Fruit fly (Drosophila melanogaster): Measurements from ENCODE around the gene ome.

ome gene

DNA sequence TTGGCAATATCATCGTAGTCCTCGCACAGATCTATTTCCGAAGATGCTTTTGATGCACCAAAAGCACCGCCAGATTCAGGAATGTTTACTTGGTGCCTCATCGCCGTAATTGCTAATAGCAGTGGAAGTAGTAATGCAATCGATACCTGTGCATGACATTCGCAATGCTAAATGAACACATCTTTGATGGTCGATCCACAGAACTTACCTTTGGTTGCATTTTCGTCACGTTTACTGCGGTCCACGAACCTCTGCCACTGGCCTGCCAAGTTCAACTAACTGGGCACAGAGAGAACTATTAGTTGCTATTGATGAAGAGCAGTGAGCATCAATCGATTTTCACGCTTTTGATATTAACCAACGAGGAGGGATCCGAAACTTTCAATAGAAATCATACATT is 28.9 kb downstream of the ome start, which contains the start of gene CG17177:
Gene CG17177, minus strand, starts transcription at position 101 of the 400 bp plus-strand sequence.
- TF ChIP-seq Ets98B (GFP tag; IDR thresholded peaks at IDR 0.05) (no peak), Pif1B (GFP tag; optimal IDR thresholded peaks at IDR 0.05) (no peak), CG34367 (tag; optimal IDR thresholded peaks at IDR 0.05) (no peak), EcR (GFP tag; optimal IDR thresholded peaks at IDR 0.05) (no peak), CG14655 (GFP tag; optimal IDR thresholded peaks at IDR 0.05) (no peak), CG15710 (tag; optimal IDR thresholded peaks at IDR 0.05) (no peak), CG12605 (GFP tag; IDR thresholded peaks at IDR 0.05) (no peak), CG13204 (GFP tag; optimal IDR thresholded peaks at IDR 0.05) (no peak), CG8159 (tag; optimal IDR thresholded peaks at IDR 0.05) (no peak)

DNA sequence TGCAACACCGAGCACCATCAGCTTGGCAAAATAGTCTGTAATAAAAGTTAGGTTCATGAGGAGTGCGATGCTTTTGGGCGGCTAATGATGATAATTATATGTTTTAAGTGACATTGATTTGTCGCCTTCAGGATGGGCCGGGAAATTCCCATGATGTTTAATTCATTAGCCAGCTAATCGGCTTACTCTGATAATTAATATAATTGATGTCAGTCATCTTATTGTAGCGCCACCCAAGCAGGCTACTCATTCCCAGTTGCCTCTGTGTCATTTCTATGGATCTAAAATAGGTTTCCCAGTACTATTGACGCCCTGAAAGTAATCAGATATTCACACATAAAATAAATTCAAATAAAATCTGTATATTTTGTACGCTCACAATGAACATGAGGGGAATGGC is 32.5 kb downstream of the ome start, which contains the start of gene CG13476:
Gene CG13476, plus strand, starts transcription at position 301 of the 400 bp plus-strand sequence.
- no peak for TF ChIP-seq EcR (GFP tag; optimal IDR thresholded peaks at IDR 0.05)
- no peak for TF ChIP-seq CG14655 (GFP tag; optimal IDR thresholded peaks at IDR 0.05)
- no peak for TF ChIP-seq Pif1B (GFP tag; optimal IDR thresholded peaks at IDR 0.05)

DNA sequence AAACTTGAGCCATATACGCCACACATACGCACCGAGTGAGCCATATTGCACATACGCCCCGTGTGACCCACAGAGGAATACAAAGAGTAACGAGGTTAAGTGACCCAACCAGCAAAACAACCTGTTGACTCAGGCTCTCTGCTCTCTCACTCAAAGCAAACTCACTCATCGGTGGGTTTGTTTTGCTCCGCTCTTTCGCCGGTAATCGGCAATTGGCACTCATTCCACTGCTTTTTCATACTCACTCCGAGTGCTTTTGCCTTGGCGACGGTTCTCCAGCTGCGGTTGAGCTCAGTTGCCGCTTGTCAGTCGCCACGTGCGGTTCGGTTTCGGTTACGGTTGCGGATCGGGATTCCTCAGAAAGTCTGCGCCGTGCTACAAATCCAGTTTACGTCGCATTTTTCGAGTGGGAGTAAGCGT is 33.8 kb downstream of the ome start:
- TF ChIP-seq CG13204 (GFP tag; optimal IDR thresholded peaks at IDR 0.05) = no peak
- no peak for TF ChIP-seq gl (tag; optimal IDR thresholded peaks at IDR 0.05)
- TF ChIP-seq Pif1B (GFP tag; optimal IDR thresholded peaks at IDR 0.05) = peak; percentile 41
- TF ChIP-seq Snoo (tag; optimal IDR thresholded peaks at IDR 0.05) = no peak
- no peak for TF ChIP-seq CG8301 (tag; optimal IDR thresholded peaks at IDR 0.05)
- no peak for TF ChIP-seq D1 (tag; optimal IDR thresholded peaks at IDR 0.05)
- TF ChIP-seq Ets98B (GFP tag; IDR thresholded peaks at IDR 0.05) = no peak
- TF ChIP-seq fd96Ca (GFP tag; IDR thresholded peaks at IDR 0.05) = no peak
- TF ChIP-seq CG12605 (GFP tag; IDR thresholded peaks at IDR 0.05) = peak; percentile 94
- TF ChIP-seq CG9948 (tag; optimal IDR thresholded peaks at IDR 0.05) = no peak
- TF ChIP-seq CG17806 (tag; optimal IDR thresholded peaks at IDR 0.05) = no peak
- TF ChIP-seq EcR (GFP tag; optimal IDR thresholded peaks at IDR 0.05) = no peak
- TF ChIP-seq CG4496 (GFP tag; IDR thresholded peaks at IDR 0.05) = no peak
- no peak for TF ChIP-seq CG8159 (tag; optimal IDR thresholded peaks at IDR 0.05)
- no peak for TF ChIP-seq CG14655 (GFP tag; optimal IDR thresholded peaks at IDR 0.05)
- TF ChIP-seq CG32121 (GFP tag; IDR thresholded peaks at IDR 0.05) = no peak
- no peak for TF ChIP-seq CG15710 (tag; optimal IDR thresholded peaks at IDR 0.05)
- peak; percentile 18 for TF ChIP-seq Pif1A (GFP tag; optimal IDR thresholded peaks at IDR 0.05)
- no peak for TF ChIP-seq CG34367 (tag; optimal IDR thresholded peaks at IDR 0.05)

DNA sequence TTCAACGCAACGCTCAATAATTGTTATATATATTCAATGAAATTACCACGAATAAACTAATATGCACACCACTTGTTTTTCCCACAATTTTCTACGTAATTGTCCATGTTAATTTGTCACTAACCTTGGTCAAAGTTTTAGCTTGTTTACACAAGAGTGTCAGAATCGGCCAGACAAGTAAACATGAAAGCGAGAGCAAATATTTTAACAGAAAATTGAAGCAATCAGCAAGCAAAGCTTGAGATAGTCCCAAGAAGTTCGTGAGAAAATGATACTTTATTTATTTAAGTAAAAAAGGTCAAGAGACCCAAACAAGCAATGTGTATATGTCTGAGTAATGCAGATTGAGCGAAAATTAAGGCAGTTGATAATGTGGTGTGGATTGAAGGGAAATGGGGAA is 35.4 kb downstream of the ome start:
- no peak for TF ChIP-seq CG4496 (GFP tag; IDR thresholded peaks at IDR 0.05)
- TF ChIP-seq CG32121 (GFP tag; IDR thresholded peaks at IDR 0.05) = no peak
- no peak for TF ChIP-seq fd96Ca (GFP tag; IDR thresholded peaks at IDR 0.05)
- no peak for TF ChIP-seq CG8159 (tag; optimal IDR thresholded peaks at IDR 0.05)
- peak; percentile 41 for TF ChIP-seq Pif1A (GFP tag; optimal IDR thresholded peaks at IDR 0.05)
- no peak for TF ChIP-seq rn (GFP tag; IDR thresholded peaks at IDR 0.05)
- TF ChIP-seq EcR (GFP tag; optimal IDR thresholded peaks at IDR 0.05) = no peak
- TF ChIP-seq Ets98B (GFP tag; IDR thresholded peaks at IDR 0.05) = no peak
- no peak for TF ChIP-seq CG12605 (GFP tag; IDR thresholded peaks at IDR 0.05)

DNA sequence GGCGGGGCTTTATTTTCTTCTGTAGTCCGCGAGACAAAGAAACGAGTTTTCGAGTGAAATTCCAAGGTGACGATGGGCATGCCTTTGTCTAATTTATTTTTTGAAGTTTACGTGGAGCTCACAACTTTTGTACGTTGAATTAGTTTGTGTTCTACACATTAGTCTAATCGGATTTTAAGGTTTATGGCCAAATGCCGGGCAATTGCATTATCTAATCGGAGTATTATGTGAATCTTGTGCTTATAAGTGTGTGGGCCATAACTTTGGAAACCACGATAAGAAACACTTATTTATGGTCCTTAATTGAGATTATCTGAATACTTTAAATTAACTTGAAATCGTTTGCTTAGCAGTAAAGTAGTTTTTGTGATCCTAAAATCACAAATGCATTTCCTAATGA is 40.2 kb downstream of the ome start:
- TF ChIP-seq Snoo (tag; optimal IDR thresholded peaks at IDR 0.05) (no peak), CG13204 (GFP tag; optimal IDR thresholded peaks at IDR 0.05) (no peak), CG8159 (tag; optimal IDR thresholded peaks at IDR 0.05) (no peak), CG14655 (GFP tag; optimal IDR thresholded peaks at IDR 0.05) (no peak), Ets98B (GFP tag; IDR thresholded peaks at IDR 0.05) (no peak), rn (GFP tag; IDR thresholded peaks at IDR 0.05) (no peak), CG17806 (tag; optimal IDR thresholded peaks at IDR 0.05) (no peak), gl (tag; optimal IDR thresholded peaks at IDR 0.05) (no peak), CG32121 (GFP tag; IDR thresholded peaks at IDR 0.05) (no peak), D1 (tag; optimal IDR thresholded peaks at IDR 0.05) (no peak), CG15710 (tag; optimal IDR thresholded peaks at IDR 0.05) (no peak), fd96Ca (GFP tag; IDR thresholded peaks at IDR 0.05) (no peak), Pif1B (GFP tag; optimal IDR thresholded peaks at IDR 0.05) (no peak), CG4496 (GFP tag; IDR thresholded peaks at IDR 0.05) (no peak), CG34367 (tag; optimal IDR thresholded peaks at IDR 0.05) (no peak), EcR (GFP tag; optimal IDR thresholded peaks at IDR 0.05) (no peak), Pif1A (GFP tag; optimal IDR thresholded peaks at IDR 0.05) (no peak)

DNA sequence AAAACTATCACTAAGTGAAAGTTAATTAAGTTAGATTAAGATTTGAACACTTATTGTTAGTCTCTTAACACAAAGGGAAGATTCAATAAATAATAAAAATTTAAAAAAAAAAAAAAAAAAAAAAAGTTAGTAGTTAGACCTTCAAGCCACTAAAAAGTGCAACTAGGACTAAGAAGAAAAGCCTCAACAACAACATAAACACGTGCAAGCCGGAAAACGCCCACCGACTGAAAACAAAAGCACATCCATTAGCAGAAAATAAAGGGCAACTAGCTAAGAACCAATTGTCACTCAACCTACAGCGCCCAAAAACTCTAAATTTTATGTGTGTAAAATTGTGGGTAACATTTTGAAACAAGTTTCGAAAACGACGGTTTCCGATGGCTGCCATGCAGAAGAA is 55.8 kb downstream of the ome start, which contains the start of gene CG13473:
Gene CG13473, plus strand, starts transcription at position 301 of the 400 bp plus-strand sequence.
- TF ChIP-seq CG14655 (GFP tag; optimal IDR thresholded peaks at IDR 0.05) (no peak), EcR (GFP tag; optimal IDR thresholded peaks at IDR 0.05) (no peak), Pif1B (GFP tag; optimal IDR thresholded peaks at IDR 0.05) (no peak)

DNA sequence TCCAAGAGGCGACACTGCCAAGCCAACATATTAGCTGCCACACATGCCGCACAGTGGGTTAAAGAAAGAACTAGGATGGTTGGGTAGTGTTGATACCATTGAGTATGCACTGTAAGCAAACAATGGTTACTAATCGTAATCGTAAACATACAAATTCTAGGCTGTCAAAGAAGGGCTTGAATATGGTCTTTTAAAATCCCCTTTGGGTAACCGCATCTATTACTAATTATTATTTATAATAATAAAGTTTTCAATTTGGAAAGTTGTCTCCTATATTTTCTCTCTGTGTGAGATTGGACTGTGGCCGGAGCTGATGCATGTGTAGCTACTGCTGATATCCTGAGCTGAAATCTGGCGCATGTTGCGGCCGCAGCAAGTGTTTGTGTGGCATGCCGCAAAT is 59.2 kb downstream of the ome start:
- no peak for TF ChIP-seq CG8301 (tag; optimal IDR thresholded peaks at IDR 0.05)
- TF ChIP-seq fd96Ca (GFP tag; IDR thresholded peaks at IDR 0.05) = peak; percentile 72; the same call in 2 of the 3 replicates
- TF ChIP-seq CG32121 (GFP tag; IDR thresholded peaks at IDR 0.05) = peak; percentile 49; the same call in 1 of the 2 replicates
- TF ChIP-seq Snoo (tag; optimal IDR thresholded peaks at IDR 0.05) = no peak
- no peak for TF ChIP-seq CG13204 (GFP tag; optimal IDR thresholded peaks at IDR 0.05)
- TF ChIP-seq gl (tag; optimal IDR thresholded peaks at IDR 0.05) = no peak
- TF ChIP-seq CG8159 (tag; optimal IDR thresholded peaks at IDR 0.05) = peak; percentile 60
- 0 out of 3 replicates have a peak, but pooled peaks have one; percentile 35 for TF ChIP-seq CG4496 (GFP tag; IDR thresholded peaks at IDR 0.05)
- TF ChIP-seq Ets98B (GFP tag; IDR thresholded peaks at IDR 0.05) = no peak; the same call in 1 of the 2 replicates
- no peak for TF ChIP-seq CG34367 (tag; optimal IDR thresholded peaks at IDR 0.05)
- TF ChIP-seq Pif1A (GFP tag; optimal IDR thresholded peaks at IDR 0.05) = peak; percentile 36
- no peak for TF ChIP-seq rn (GFP tag; IDR thresholded peaks at IDR 0.05)
- TF ChIP-seq Pif1B (GFP tag; optimal IDR thresholded peaks at IDR 0.05) = peak; percentile 28
- no peak for TF ChIP-seq D1 (tag; optimal IDR thresholded peaks at IDR 0.05)
- TF ChIP-seq CG15710 (tag; optimal IDR thresholded peaks at IDR 0.05) = no peak
- TF ChIP-seq CG10348 (GFP tag; IDR thresholded peaks at IDR 0.05) = no peak
- no peak for TF ChIP-seq CG12605 (GFP tag; IDR thresholded peaks at IDR 0.05)
- TF ChIP-seq EcR (GFP tag; optimal IDR thresholded peaks at IDR 0.05) = no peak
- TF ChIP-seq CG17806 (tag; optimal IDR thresholded peaks at IDR 0.05) = no peak
- TF ChIP-seq CG14655 (GFP tag; optimal IDR thresholded peaks at IDR 0.05) = peak; percentile 61
- no peak for TF ChIP-seq CG9948 (tag; optimal IDR thresholded peaks at IDR 0.05)
